Worm (Caenorhabditis elegans): ENCODE results near the gene C32C4.16.

The C32C4.16 gene

ce11 chrV:10657959-10658358 lies 10.6 kb downstream of the C32C4.16 start, which contains the start of gene tut-2:
Gene tut-2, plus strand, starts transcription at chrV:10658235.
- no peak for TF ChIP-seq jun-1 (tag; optimal IDR thresholded peaks at IDR 0.05)
- no peak for TF ChIP-seq ceh-82 (tag; optimal IDR thresholded peaks at IDR 0.05)
- TF ChIP-seq snu-23 (GFP tag; optimal IDR thresholded peaks at IDR 0.05) = peak; percentile 7
- 0 out of 2 replicates have a peak, but pooled peaks have one; percentile 4 for TF ChIP-seq nhr-19 (GFP tag; conservative IDR thresholded peaks at IDR 0.05)
- peak; percentile 76 for TF ChIP-seq F16B12.6 (tag; optimal IDR thresholded peaks at IDR 0.05)
- peak in 1 of 2 experiments; percentile 35 for TF ChIP-seq efl-1 (optimal IDR thresholded peaks at IDR 0.05)
- TF ChIP-seq efl-1 (GFP tag; optimal IDR thresholded peaks at IDR 0.05 in 1 of 2) = peak; percentile 26 to 94
- TF ChIP-seq vab-15 (tag; optimal IDR thresholded peaks at IDR 0.05) = no peak
- peak in 1 of 3 experiments; percentile 19 for TF ChIP-seq dpl-1 (GFP tag; optimal IDR thresholded peaks at IDR 0.05)
- no peak for TF ChIP-seq mdl-1 (tag; optimal IDR thresholded peaks at IDR 0.05)
- TF ChIP-seq unc-30 (tag; optimal IDR thresholded peaks at IDR 0.05) = no peak
- TF ChIP-seq lin-35 (GFP tag; optimal IDR thresholded peaks at IDR 0.05) = peak in 1 of 2 experiments; percentile 32
- TF ChIP-seq blmp-1 (tag; optimal IDR thresholded peaks at IDR 0.05) = peak; percentile 32
- TF ChIP-seq ztf-11 (tag; optimal IDR thresholded peaks at IDR 0.05) = no peak
- TF ChIP-seq C34B4.2 (tag; optimal IDR thresholded peaks at IDR 0.05) = no peak
- no peak for TF ChIP-seq irx-1 (tag; optimal IDR thresholded peaks at IDR 0.05)
- no peak for TF ChIP-seq nhr-84 (tag; optimal IDR thresholded peaks at IDR 0.05)
- TF ChIP-seq nhr-76 (tag; optimal IDR thresholded peaks at IDR 0.05) = no peak
- no peak for TF ChIP-seq aha-1 (tag; optimal IDR thresholded peaks at IDR 0.05)
- no peak for TF ChIP-seq swsn-7 (tag; optimal IDR thresholded peaks at IDR 0.05)

- TF ChIP-seq nhr-19 (GFP tag; conservative IDR thresholded peaks at IDR 0.05) (no peak), dpl-1 (GFP tag; optimal IDR thresholded peaks at IDR 0.05) (no peak), lir-3 (tag; optimal IDR thresholded peaks at IDR 0.05; ENCODE audit: poor library complexity) (no peak), nhr-76 (tag; optimal IDR thresholded peaks at IDR 0.05) (no peak), nhr-90 (tag; optimal IDR thresholded peaks at IDR 0.05; ENCODE audit: poor library complexity) (no peak), lin-15B (tag; optimal IDR thresholded peaks at IDR 0.05) (no peak), elt-2 (tag; optimal IDR thresholded peaks at IDR 0.05) (no peak), aly-2 (tag; optimal IDR thresholded peaks at IDR 0.05) (no peak), egl-27 (tag; optimal IDR thresholded peaks at IDR 0.05) (no peak), nhr-20 (tag; optimal IDR thresholded peaks at IDR 0.05) (no peak), vab-15 (tag; optimal IDR thresholded peaks at IDR 0.05) (no peak), nhr-12 (tag; optimal IDR thresholded peaks at IDR 0.05) (no peak), hpl-2 (GFP tag; optimal IDR thresholded peaks at IDR 0.05) (no peak), efl-3 (GFP tag; optimal IDR thresholded peaks at IDR 0.05) (no peak), hlh-17 (GFP tag; optimal IDR thresholded peaks at IDR 0.05; ENCODE audit: borderline replicate concordance) (no peak), elt-3 (tag; optimal IDR thresholded peaks at IDR 0.05) (no peak), nhr-47 (tag; optimal IDR thresholded peaks at IDR 0.05) (no peak), Y116A8C.19 (tag; optimal IDR thresholded peaks at IDR 0.05; ENCODE audit: borderline replicate concordance) (no peak)
Observed at ce11 chrV:10659343-10659742, 12.0 kb downstream of the C32C4.16 start.

- no peak for TF ChIP-seq vab-15 (tag; optimal IDR thresholded peaks at IDR 0.05)
- no peak for TF ChIP-seq aha-1 (tag; optimal IDR thresholded peaks at IDR 0.05)
- TF ChIP-seq lsy-2 (tag; optimal IDR thresholded peaks at IDR 0.05) = peak; percentile 28 to 78
- no peak for TF ChIP-seq fkh-8 (tag; optimal IDR thresholded peaks at IDR 0.05)
- no peak for TF ChIP-seq rnt-1 (tag; optimal IDR thresholded peaks at IDR 0.05)
- no peak for TF ChIP-seq snpc-4 (tag; optimal IDR thresholded peaks at IDR 0.05)
- no peak for TF ChIP-seq pqm-1 (tag; optimal IDR thresholded peaks at IDR 0.05)
- TF ChIP-seq mdl-1 (tag; optimal IDR thresholded peaks at IDR 0.05) = no peak
- TF ChIP-seq nhr-47 (tag; optimal IDR thresholded peaks at IDR 0.05) = peak; percentile 55
- TF ChIP-seq fkh-10 (GFP tag; optimal IDR thresholded peaks at IDR 0.05) = no peak
- no peak for TF ChIP-seq zag-1 (tag; optimal IDR thresholded peaks at IDR 0.05)
- TF ChIP-seq hlh-17 (GFP tag; optimal IDR thresholded peaks at IDR 0.05; ENCODE audit: borderline replicate concordance) = no peak
- no peak for TF ChIP-seq nhr-76 (tag; optimal IDR thresholded peaks at IDR 0.05)
- no peak for TF ChIP-seq mef-2 (tag; optimal IDR thresholded peaks at IDR 0.05)
- no peak for TF ChIP-seq skn-1 (tag; optimal IDR thresholded peaks at IDR 0.05)
- TF ChIP-seq pag-3 (tag; optimal IDR thresholded peaks at IDR 0.05; ENCODE audit: borderline replicate concordance, insufficient read depth) = no peak
- no peak for TF ChIP-seq fkh-4 (tag; optimal IDR thresholded peaks at IDR 0.05; ENCODE audit: borderline replicate concordance)
- no peak for TF ChIP-seq egl-27 (tag; optimal IDR thresholded peaks at IDR 0.05)
- TF ChIP-seq snu-23 (GFP tag; optimal IDR thresholded peaks at IDR 0.05) = peak; percentile 67
- no peak for TF ChIP-seq aly-2 (tag; optimal IDR thresholded peaks at IDR 0.05)
- peak; percentile 32 for TF ChIP-seq nhr-20 (tag; optimal IDR thresholded peaks at IDR 0.05)
- TF ChIP-seq unc-86 (tag; optimal IDR thresholded peaks at IDR 0.05) = peak; percentile 10
- no peak for TF ChIP-seq pax-3 (tag; optimal IDR thresholded peaks at IDR 0.05)
- TF ChIP-seq lin-39 (tag; optimal IDR thresholded peaks at IDR 0.05) = no peak
Observed at ce11 chrV:10661417-10661945, 14.1 kb downstream of the C32C4.16 start, which contains the start of gene sqv-4. Gene sqv-4, minus strand, starts transcription at chrV:10661467.

Measured in whole organism, L1 larva.